Fruit fly (Drosophila melanogaster) whole organism, embryonic: ENCODE measurements around the gene CG5863.

Source experiments
- CG10462 ChIP-seq: fragments of 200-800 bp; sonication (Bioruptor generic); optimal IDR thresholded peaks from 2 replicates; lab custom pipeline; 2016; ENCODE audit warnings: missing biosample characterization, missing genetic modification characterization
- CG12219 ChIP-seq: fragments of 200-800 bp; sonication (Bioruptor generic); optimal IDR thresholded peaks from 3 replicates; lab custom pipeline; 2018; ENCODE audit warnings: missing biosample characterization, mild to moderate bottlenecking, missing genetic modification characterization
- CG15601 ChIP-seq: fragments of 200-800 bp; sonication (Bioruptor generic); optimal IDR thresholded peaks from 3 replicates; lab custom pipeline; 2019; ENCODE audit warnings: missing biosample characterization, mild to moderate bottlenecking, missing genetic modification characterization, moderate library complexity
- CG16813 ChIP-seq: fragments of 200-800 bp; sonication (Bioruptor generic); IDR thresholded peaks from 3 replicates; pipeline ENCODE4 v1.3.6; 2022; ENCODE audit warnings: missing biosample characterization, missing genetic modification characterization; ENCODE audit not compliant: partially characterized antibody
- CG18599 ChIP-seq: fragments of 200-800 bp; sonication (Bioruptor generic); optimal IDR thresholded peaks from 3 replicates; lab custom pipeline; 2017; ENCODE audit warnings: missing biosample characterization, missing genetic modification characterization, mild to moderate bottlenecking, moderate library complexity, missing genetic modification reagents
- CG2120 ChIP-seq: fragments of 200-800 bp; sonication (Bioruptor generic); optimal IDR thresholded peaks from 3 replicates; lab custom pipeline; 2016; ENCODE audit warnings: missing biosample characterization, missing genetic modification characterization
- CG2129 ChIP-seq: fragments of 200-800 bp; sonication (Bioruptor generic); IDR thresholded peaks from 2 replicates; pipeline ENCODE4 v1.3.6; 2022; ENCODE audit warnings: missing biosample characterization, missing genetic modification characterization; ENCODE audit not compliant: partially characterized antibody
- CG2678 ChIP-seq: fragments of 200-800 bp; sonication (Bioruptor generic); optimal IDR thresholded peaks from 3 replicates; lab custom pipeline; 2019; ENCODE audit warnings: missing biosample characterization, mild to moderate bottlenecking, missing genetic modification characterization, moderate library complexity
- CG30020 ChIP-seq: fragments of 200-800 bp; optimal IDR thresholded peaks from 2 replicates; lab custom pipeline; 2019; ENCODE audit warnings: missing biosample characterization, mild to moderate bottlenecking, missing genetic modification characterization, moderate library complexity
- CG3065 ChIP-seq: fragments of 200-800 bp; sonication (Bioruptor generic); optimal IDR thresholded peaks from 2 replicates; lab custom pipeline; 2016; ENCODE audit warnings: missing biosample characterization, missing genetic modification characterization
- CG34224 ChIP-seq: fragments of 200-800 bp; sonication (Bioruptor generic); IDR thresholded peaks from 3 replicates; pipeline ENCODE4 v1.3.6; 2022; ENCODE audit warnings: missing biosample characterization, missing genetic modification characterization; ENCODE audit not compliant: partially characterized antibody
- CG4707 ChIP-seq: fragments of 200-800 bp; sonication (Bioruptor generic); optimal IDR thresholded peaks from 2 replicates; lab custom pipeline; 2018; ENCODE audit warnings: missing biosample characterization, mild to moderate bottlenecking, missing genetic modification characterization, moderate library complexity
- CG4854 ChIP-seq: fragments of 200-800 bp; sonication (Bioruptor generic); optimal IDR thresholded peaks from 2 replicates; lab custom pipeline; 2016; ENCODE audit warnings: missing biosample characterization, missing genetic modification characterization, inconsistent platforms
- CkIIα-i1 ChIP-seq: fragments of 200-800 bp; sonication (Bioruptor generic); IDR thresholded peaks from 2 replicates; pipeline ENCODE4 v1.3.6; 2022; ENCODE audit warnings: missing biosample characterization, missing genetic modification characterization
- D19B ChIP-seq: fragments of 200-800 bp; sonication (Bioruptor generic); optimal IDR thresholded peaks from 2 replicates; lab custom pipeline; 2017; ENCODE audit warnings: missing biosample characterization, mild to moderate bottlenecking, missing genetic modification characterization
- Hmr ChIP-seq: fragments of 200-800 bp; sonication (Bioruptor generic); optimal IDR thresholded peaks from 3 replicates; lab custom pipeline; 2017; ENCODE audit warnings: mild to moderate bottlenecking, missing biosample characterization, missing genetic modification reagents, missing genetic modification characterization
- Med ChIP-seq: fragments of 200-800 bp; sonication (Bioruptor generic); peaks from one replicate; lab custom pipeline; 2016; ENCODE audit warnings: missing biosample characterization, missing genetic modification characterization, mild to moderate bottlenecking, inconsistent platforms, moderate library complexity
- Mrtf ChIP-seq: fragments of 200-800 bp; sonication (Bioruptor generic); IDR thresholded peaks from 3 replicates; pipeline ENCODE4 v1.3.6; 2022; ENCODE audit warnings: missing biosample characterization, missing genetic modification characterization
- Neu2 ChIP-seq: fragments of 200-800 bp; sonication (Bioruptor generic); optimal IDR thresholded peaks from 3 replicates; lab custom pipeline; 2016; ENCODE audit warnings: missing biosample characterization, missing genetic modification characterization, borderline replicate concordance
- Nf-YA ChIP-seq: fragments of 200-800 bp; sonication (Bioruptor generic); IDR thresholded peaks from 2 replicates; pipeline ENCODE4 v1.3.6; 2022; ENCODE audit warnings: missing biosample characterization, missing genetic modification characterization
- Opbp ChIP-seq: fragments of 200-800 bp; sonication (Bioruptor generic); IDR thresholded peaks from 3 replicates; pipeline ENCODE4 v1.3.6; 2022; ENCODE audit warnings: missing biosample characterization, missing genetic modification characterization; ENCODE audit not compliant: partially characterized antibody
- Sry-β ChIP-seq: fragments of 200-800 bp; sonication (Bioruptor generic); optimal IDR thresholded peaks from 2 replicates; lab custom pipeline; 2018; ENCODE audit warnings: missing biosample characterization, mild to moderate bottlenecking, missing genetic modification characterization, moderate library complexity
- bab2 ChIP-seq: fragments of 200-800 bp; sonication (Bioruptor generic); optimal IDR thresholded peaks from 2 replicates; lab custom pipeline; 2016; ENCODE audit warnings: missing biosample characterization, missing genetic modification characterization
- bigmax ChIP-seq: fragments of 200-800 bp; sonication (Bioruptor generic); optimal IDR thresholded peaks from 2 replicates; lab custom pipeline; 2018; ENCODE audit warnings: missing biosample characterization, mild to moderate bottlenecking, missing genetic modification characterization
- chif ChIP-seq, 2 experiments: fragments of 200-800 bp; sonication (Bioruptor generic); optimal IDR thresholded peaks; 3 replicates each; lab custom pipeline; 2016; ENCODE audit warnings: missing biosample characterization in 2 of 2, missing genetic modification characterization in 2 of 2
- crc ChIP-seq: fragments of 200-800 bp; sonication (Bioruptor generic); optimal IDR thresholded peaks from 2 replicates; lab custom pipeline; 2016; ENCODE audit warnings: missing biosample characterization, missing genetic modification characterization
- dysf ChIP-seq: fragments of 200-800 bp; sonication (Bioruptor generic); IDR thresholded peaks from 3 replicates; pipeline ENCODE4 v1.3.6; 2022; ENCODE audit warnings: missing biosample characterization, missing genetic modification characterization
- gcm2 ChIP-seq: fragments of 200-800 bp; sonication (Bioruptor generic); optimal IDR thresholded peaks from 2 replicates; lab custom pipeline; 2016; ENCODE audit warnings: missing biosample characterization, missing genetic modification characterization
- gro ChIP-seq: fragments of 200-800 bp; sonication (Bioruptor generic); optimal IDR thresholded peaks from 2 replicates; lab custom pipeline; 2016; ENCODE audit warnings: missing biosample characterization, missing genetic modification characterization
- ham ChIP-seq: fragments of 200-800 bp; sonication (Bioruptor generic); IDR thresholded peaks from 2 replicates; pipeline ENCODE4 v1.3.6; 2022; ENCODE audit warnings: missing biosample characterization, missing genetic modification characterization
- ken ChIP-seq: fragments of 200-800 bp; sonication (Bioruptor generic); IDR thresholded peaks from 3 replicates; pipeline ENCODE4 v1.3.6; 2022; ENCODE audit warnings: missing biosample characterization, missing genetic modification characterization
- lbe ChIP-seq: fragments of 200-800 bp; sonication (Bioruptor generic); optimal IDR thresholded peaks from 2 replicates; lab custom pipeline; 2016; ENCODE audit warnings: missing biosample characterization, mild to moderate bottlenecking, missing genetic modification characterization
- lilli ChIP-seq: fragments of 200-800 bp; sonication (Bioruptor generic); optimal IDR thresholded peaks from 3 replicates; lab custom pipeline; 2016; ENCODE audit warnings: missing biosample characterization, missing genetic modification characterization
- org-1 ChIP-seq: fragments of 200-800 bp; sonication (Bioruptor generic); optimal IDR thresholded peaks from 2 replicates; lab custom pipeline; 2017; ENCODE audit warnings: missing biosample characterization, missing genetic modification characterization
- pita ChIP-seq: fragments of 200-800 bp; sonication (Bioruptor generic); optimal IDR thresholded peaks from 2 replicates; lab custom pipeline; 2017; ENCODE audit warnings: missing biosample characterization, mild to moderate bottlenecking, missing genetic modification characterization
- scrt ChIP-seq: fragments of 200-800 bp; sonication (Bioruptor generic); optimal IDR thresholded peaks from 2 replicates; lab custom pipeline; 2018; ENCODE audit warnings: missing biosample characterization, mild to moderate bottlenecking, missing genetic modification characterization, moderate library complexity
- sens ChIP-seq: fragments of 200-800 bp; sonication (Bioruptor generic); peaks from one replicate; lab custom pipeline; 2016; ENCODE audit warnings: missing biosample characterization, missing genetic modification characterization
- shn ChIP-seq: fragments of 200-800 bp; sonication (Bioruptor generic); optimal IDR thresholded peaks from 3 replicates; lab custom pipeline; 2016; ENCODE audit warnings: missing biosample characterization, missing genetic modification characterization
- yki ChIP-seq: fragments of >200 bp; optimal IDR thresholded peaks from 3 replicates; lab custom pipeline; 2018

CG5863 gene

DNA sequence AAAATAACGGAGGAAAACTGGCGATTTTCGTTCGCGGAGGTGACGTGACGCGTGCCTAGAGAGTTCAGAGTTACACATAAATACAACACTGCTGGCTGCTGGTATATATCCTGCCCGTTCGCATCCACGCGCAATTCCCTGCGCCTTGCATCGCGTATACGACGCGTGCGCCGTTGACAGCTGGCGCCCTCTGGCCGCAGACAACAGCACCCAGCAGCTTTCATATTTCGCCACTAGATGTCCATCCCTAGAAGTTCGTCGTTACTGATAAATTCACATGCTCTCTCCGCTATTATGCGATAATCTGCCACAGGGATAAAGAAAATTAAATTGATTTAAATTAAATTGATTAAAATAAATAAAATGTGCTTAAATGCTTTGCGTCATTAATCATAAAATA, 8.5 kb upstream of the CG5863 start, which contains the start of gene Sur-8 (continued):
- TF ChIP-seq pita (GFP tag; lab: Kevin White, UChicago) (no peak), CG15601 (no peak), dysf (GFP tag; lab: Robert Waterston, UW) (peak; percentile 76), crc (GFP tag; lab: Kevin White, UChicago) (peak; percentile 5), shn (GFP tag; lab: Kevin White, UChicago) (peak; percentile 63), CG4707 (GFP tag; lab: Kevin White, UChicago) (no peak), CG10462 (no peak), Opbp (GFP tag; lab: Robert Waterston, UW) (peak; percentile 50; the same call in 2 of the 3 replicates), Sry-β (GFP tag; lab: Kevin White, UChicago) (no peak), CG3065 (GFP tag; lab: Kevin White, UChicago) (no peak), CG16813 (GFP tag; lab: Robert Waterston, UW) (no peak), Nf-YA (GFP tag; lab: Robert Waterston, UW) (no peak), scrt (GFP tag; lab: Kevin White, UChicago) (peak; percentile 24), Mrtf (GFP tag; lab: Robert Waterston, UW) (peak; percentile 83), D19B (no peak)

DNA sequence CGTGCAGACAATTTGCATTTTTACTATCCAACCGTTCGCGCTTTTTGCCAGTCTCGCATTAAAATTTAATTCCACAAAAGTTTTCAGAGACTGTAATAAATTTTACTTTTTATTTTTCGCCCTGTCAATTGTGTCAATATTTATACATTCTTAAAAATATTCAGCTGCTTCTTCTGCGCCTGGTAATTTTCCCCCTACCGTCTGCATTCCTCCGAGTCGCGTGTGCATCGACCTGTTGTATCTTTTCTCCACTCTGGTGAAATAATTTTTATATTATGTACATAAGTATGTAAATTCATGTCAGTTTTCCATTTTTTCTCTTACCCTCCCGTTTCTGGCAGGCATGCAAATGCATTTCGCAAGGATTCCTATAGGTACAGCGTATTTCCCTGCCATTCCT, 7.7 kb upstream of the CG5863 start, which contains the start of gene CG34279:
Gene CG34279, minus strand, starts transcription at position 101 of the 400 bp plus-strand sequence.
- TF ChIP-seq bab2 (GFP tag; lab: Kevin White, UChicago) (no peak), lilli (GFP tag; lab: Kevin White, UChicago) (no peak), CG2129 (GFP tag; lab: Robert Waterston, UW) (no peak), ham (GFP tag; lab: Robert Waterston, UW) (no peak), shn (GFP tag; lab: Kevin White, UChicago) (no peak)

DNA sequence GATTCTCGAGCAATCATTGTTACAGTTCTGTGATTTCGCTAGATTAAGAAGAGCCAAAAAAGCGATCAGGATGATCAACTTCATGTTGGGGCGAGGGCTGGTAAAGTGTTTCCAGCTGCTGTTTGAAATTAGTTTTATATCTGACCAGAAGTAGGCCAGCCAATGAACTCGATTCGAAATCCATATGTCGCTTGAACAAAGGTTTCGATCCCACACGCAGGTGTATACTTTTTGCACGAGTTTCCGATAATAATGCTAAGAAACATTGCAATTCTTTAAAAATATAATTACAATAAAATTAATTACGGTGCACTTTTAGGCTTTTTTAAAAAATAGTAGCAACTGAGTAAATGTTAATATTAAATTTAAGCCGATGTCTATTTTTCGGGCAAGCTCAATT, 7.3 kb upstream of the CG5863 start, which contains the start of gene CG34280:
Gene CG34280, minus strand, starts transcription at position 101 of the 400 bp plus-strand sequence.
- TF ChIP-seq yki (lab: Kevin White, UChicago) (no peak), gro (no peak), CG12219 (GFP tag; lab: Kevin White, UChicago) (no peak), CkIIα-i1 (GFP tag; lab: Robert Waterston, UW) (no peak), ken (no peak), org-1 (no peak), CG30020 (tag; lab: Kevin White, UChicago) (no peak), chif (GFP tag; optimal IDR thresholded peaks at IDR 0.05; lab: Kevin White, UChicago) (no peak), Neu2 (GFP tag; lab: Kevin White, UChicago) (no peak), bigmax (GFP tag; lab: Kevin White, UChicago) (no peak)

DNA sequence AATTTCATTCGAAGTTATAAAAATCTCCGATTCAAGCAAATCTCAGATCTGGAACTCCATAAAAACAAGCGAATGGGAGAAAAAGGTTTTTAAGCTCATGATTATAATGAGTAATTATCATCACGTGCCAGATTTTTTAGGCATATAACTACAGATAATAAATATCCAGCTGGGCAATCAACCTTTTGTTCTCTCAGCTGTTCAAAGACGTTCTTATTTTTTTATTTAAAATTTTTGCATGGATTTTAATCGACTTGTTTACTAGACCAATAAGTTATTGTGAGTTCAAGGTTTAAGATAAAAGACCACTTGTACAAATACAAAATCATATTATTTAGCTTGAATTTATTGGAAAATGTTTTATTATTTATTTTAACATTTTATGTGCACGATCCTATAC, 6.8 kb upstream of the CG5863 start:
- TF ChIP-seq CG34224 (no peak), lbe (GFP tag; lab: Kevin White, UChicago) (peak; percentile 75), CG18599 (no peak), Neu2 (GFP tag; lab: Kevin White, UChicago) (no peak), CG2120 (peak; percentile 32), CG4854 (GFP tag; lab: Kevin White, UChicago) (no peak), CG2678 (tag; lab: Kevin White, UChicago) (peak; percentile 6), sens (GFP tag; lab: Kevin White, UChicago) (peak; percentile 15), Hmr (GFP tag; lab: Kevin White, UChicago) (peak; percentile 66), gcm2 (GFP tag; lab: Kevin White, UChicago) (no peak), Med (GFP tag; lab: Kevin White, UChicago) (peak; percentile 33)
